Worm (Caenorhabditis elegans): ENCODE measurements around the gene aptf-1.

aptf-1 gene

DNA sequence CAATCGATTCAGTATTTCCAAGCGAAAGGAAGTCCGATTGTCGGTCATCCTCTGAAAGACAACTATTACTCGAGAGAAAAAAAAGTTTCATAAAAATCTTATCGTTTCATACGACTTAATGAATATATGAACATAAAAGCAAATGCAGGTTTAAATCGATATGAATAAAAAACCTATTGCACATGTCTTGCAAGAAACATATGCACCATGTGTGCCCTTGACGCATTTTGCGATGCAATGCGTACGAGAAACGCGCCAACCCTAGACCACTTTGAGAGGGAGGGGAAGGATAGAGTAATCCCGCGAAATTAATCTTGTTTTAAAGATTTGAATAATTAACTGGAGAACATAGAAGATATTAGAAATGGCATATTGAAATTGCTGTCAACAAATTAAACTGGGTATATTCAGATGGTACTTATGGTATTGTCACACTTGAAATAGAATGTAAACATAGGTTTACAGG is 1.4 kb upstream of the aptf-1 start, which contains the start of gene atg-16.2:
TSS of gene atg-16.2 (minus strand) at position 51 of the 466 bp plus-strand sequence.
- TF ChIP-seq egl-5 (tag; optimal IDR thresholded peaks at IDR 0.05) (peak; percentile 12), egl-27 (tag; optimal IDR thresholded peaks at IDR 0.05) (no peak), ztf-11 (tag; optimal IDR thresholded peaks at IDR 0.05) (no peak), sea-2 (GFP tag; optimal IDR thresholded peaks at IDR 0.05) (no peak), nhr-28 (tag; optimal IDR thresholded peaks at IDR 0.05) (no peak), elt-3 (tag; optimal IDR thresholded peaks at IDR 0.05) (no peak), nhr-43 (tag; optimal IDR thresholded peaks at IDR 0.05; ENCODE audit: poor library complexity, severe bottlenecking) (peak; percentile 6), elt-1 (tag; optimal IDR thresholded peaks at IDR 0.05) (no peak), R02D3.7 (tag; optimal IDR thresholded peaks at IDR 0.05) (no peak), lsy-12 (tag; optimal IDR thresholded peaks at IDR 0.05) (no peak), snpc-4 (tag; optimal IDR thresholded peaks at IDR 0.05) (peak; percentile 82), lin-39 (tag; optimal IDR thresholded peaks at IDR 0.05) (peak; percentile 42), nhr-237 (tag; optimal IDR thresholded peaks at IDR 0.05) (no peak), nfya-1 (tag; optimal IDR thresholded peaks at IDR 0.05; ENCODE audit: insufficient read depth) (peak; percentile 58), elt-2 (tag; optimal IDR thresholded peaks at IDR 0.05) (peak; percentile 39), lin-15B (tag; optimal IDR thresholded peaks at IDR 0.05) (peak; percentile 64), nhr-67 (tag; optimal IDR thresholded peaks at IDR 0.05) (no peak), ZK546.5 (tag; optimal IDR thresholded peaks at IDR 0.05) (no peak), nhr-77 (tag; optimal IDR thresholded peaks at IDR 0.05) (no peak), nhr-25 (tag; optimal IDR thresholded peaks at IDR 0.05) (peak; percentile 71), nhr-12 (tag; optimal IDR thresholded peaks at IDR 0.05) (no peak), mdl-1 (tag; optimal IDR thresholded peaks at IDR 0.05) (no peak), ceh-82 (tag; optimal IDR thresholded peaks at IDR 0.05) (no peak), pha-4 (tag; optimal IDR thresholded peaks at IDR 0.05) (peak; percentile 84), skn-1 (tag; optimal IDR thresholded peaks at IDR 0.05) (no peak)

DNA sequence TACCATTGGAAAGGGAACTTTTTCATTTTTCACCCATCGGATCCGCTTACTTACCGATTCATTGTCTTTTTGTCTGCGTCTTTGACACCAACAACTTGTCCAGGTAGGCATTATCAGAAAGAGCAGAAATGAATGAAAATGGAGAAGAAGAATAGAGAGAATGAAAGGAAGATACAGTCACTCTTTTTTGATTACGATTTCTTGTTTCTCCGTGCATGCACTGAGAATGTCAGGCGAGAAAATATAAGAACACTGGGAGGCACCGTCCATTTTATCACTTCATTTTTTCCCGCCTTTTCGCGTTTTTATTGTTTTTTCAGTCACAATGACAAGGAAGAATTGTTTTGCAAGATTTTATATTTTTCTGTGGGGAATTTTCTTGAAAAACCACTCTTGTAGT is 14.6 kb downstream of the aptf-1 start:
- peak; percentile 62 for TF ChIP-seq elt-2 (tag; optimal IDR thresholded peaks at IDR 0.05)
- peak; percentile 11 for TF ChIP-seq pqm-1 (tag; optimal IDR thresholded peaks at IDR 0.05)
- TF ChIP-seq R02D3.7 (tag; optimal IDR thresholded peaks at IDR 0.05), result no peak

DNA sequence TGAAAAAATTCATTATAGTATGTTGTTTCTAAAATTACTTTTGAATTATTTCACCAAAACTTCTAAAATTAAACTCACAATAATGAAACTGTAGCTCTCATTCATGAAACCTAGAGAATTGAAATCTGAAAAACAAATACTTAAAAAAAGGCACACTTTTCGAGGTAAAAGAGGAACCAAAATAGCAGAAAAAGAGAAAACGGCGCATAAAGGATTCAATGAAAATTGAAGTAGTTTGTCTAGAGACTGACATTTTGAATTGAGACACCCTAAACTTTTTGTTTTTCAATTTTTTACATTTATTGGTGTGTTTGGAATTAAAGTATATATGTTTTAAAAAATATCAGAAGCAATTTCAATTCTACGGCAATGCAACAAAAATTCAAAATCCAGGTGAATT is 16.2 kb downstream of the aptf-1 start, which contains the start of gene dgk-5:
TSS of gene dgk-5 (minus strand) at position 101 of the 400 bp plus-strand sequence.
- no peak for TF ChIP-seq ceh-82 (tag; optimal IDR thresholded peaks at IDR 0.05)

DNA sequence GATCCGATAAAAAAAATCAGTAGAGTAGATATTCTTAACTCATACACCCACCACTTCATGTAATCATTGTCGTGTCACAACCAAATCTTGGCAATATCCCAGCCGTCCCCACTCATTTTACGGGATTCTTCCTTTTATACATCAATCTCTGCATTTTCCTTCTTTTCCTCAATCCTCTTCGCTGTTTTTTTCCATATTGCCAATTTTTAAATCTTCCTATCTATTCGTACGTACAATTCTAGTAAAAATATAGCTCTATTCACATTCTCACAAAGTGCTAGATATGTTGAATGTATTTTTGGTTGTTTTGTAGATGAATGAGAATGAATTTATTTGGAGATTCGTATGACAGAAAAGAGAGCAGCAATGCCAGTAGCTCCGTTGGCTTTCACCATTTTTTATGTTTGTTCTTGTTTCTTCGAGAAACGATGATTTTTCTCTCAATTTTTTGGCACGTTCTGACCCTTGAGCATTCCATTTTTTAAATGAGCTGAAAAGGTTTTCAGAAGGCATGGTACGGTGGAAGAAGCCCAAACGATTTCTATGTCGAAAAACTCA is 20.5 kb downstream of the aptf-1 start, which contains the start of gene T28D9.16:
TSS of gene T28D9.16 (plus strand) at position 508 of the 558 bp plus-strand sequence.
- TF ChIP-seq mml-1 (tag; optimal IDR thresholded peaks at IDR 0.05), result no peak
- TF ChIP-seq ztf-4 (tag; optimal IDR thresholded peaks at IDR 0.05), result no peak
- no peak for TF ChIP-seq jun-1 (tag; optimal IDR thresholded peaks at IDR 0.05)
- TF ChIP-seq ceh-82 (tag; optimal IDR thresholded peaks at IDR 0.05), result no peak

DNA sequence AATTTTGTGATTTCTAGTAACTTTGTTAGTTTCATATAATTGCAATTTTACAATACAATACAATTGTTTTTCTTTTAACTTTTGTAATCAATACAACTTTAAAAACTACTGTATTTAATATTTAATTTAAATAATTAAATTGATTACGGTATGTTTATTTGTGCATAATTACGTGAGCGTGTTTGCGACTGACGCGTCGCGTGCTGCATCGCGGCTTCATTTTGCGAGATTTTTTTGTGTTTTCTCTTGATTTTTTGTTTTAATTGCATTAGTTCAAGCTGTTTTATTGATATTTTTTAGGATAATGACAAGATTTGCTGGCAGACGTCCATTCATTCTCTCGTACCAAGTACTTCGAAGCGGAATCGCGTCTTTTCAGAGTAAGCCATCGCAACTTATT is 21.9 kb downstream of the aptf-1 start, which contains the start of gene T28D9.4:
TSS of gene T28D9.4 (plus strand) at position 301 of the 400 bp plus-strand sequence.
- TF ChIP-seq nhr-76 (tag; optimal IDR thresholded peaks at IDR 0.05), result no peak
- no peak for TF ChIP-seq zag-1 (tag; optimal IDR thresholded peaks at IDR 0.05)
- TF ChIP-seq nhr-77 (tag; optimal IDR thresholded peaks at IDR 0.05), result no peak
- no peak for TF ChIP-seq nhr-23 (tag; optimal IDR thresholded peaks at IDR 0.05)
- TF ChIP-seq tbx-2 (tag; optimal IDR thresholded peaks at IDR 0.05), result no peak
- no peak for TF ChIP-seq nhr-12 (tag; optimal IDR thresholded peaks at IDR 0.05)
- no peak for TF ChIP-seq snpc-4 (tag; optimal IDR thresholded peaks at IDR 0.05)
- TF ChIP-seq lsy-12 (tag; optimal IDR thresholded peaks at IDR 0.05), result no peak

DNA sequence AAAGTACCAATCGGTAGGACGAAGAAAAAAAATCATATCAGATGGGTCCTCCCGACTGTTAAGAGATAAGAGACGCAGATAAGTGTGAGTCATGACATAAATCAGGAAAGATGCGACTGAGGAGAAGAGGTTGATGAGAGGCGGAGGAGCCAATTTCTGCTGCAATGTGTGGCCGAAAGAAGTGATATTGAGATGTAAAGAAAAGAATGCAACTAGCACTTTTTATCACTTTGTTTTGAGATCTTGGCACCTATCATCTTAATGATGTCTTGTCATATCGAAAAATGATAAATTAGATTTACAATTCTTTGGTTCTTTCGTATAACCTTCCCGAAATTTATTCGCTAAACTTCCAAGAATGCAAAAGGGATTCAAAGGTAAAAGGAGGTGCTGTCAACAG is 27.3 kb downstream of the aptf-1 start, which contains the start of gene del-10:
TSS of gene del-10 (minus strand) at position 24 of the 400 bp plus-strand sequence.
- TF ChIP-seq nhr-76 (tag; optimal IDR thresholded peaks at IDR 0.05), result no peak
- peak; percentile 78 for TF ChIP-seq egl-5 (tag; optimal IDR thresholded peaks at IDR 0.05)
- no peak for TF ChIP-seq nhr-67 (tag; optimal IDR thresholded peaks at IDR 0.05)
